Worm (Caenorhabditis elegans): Measurements from ENCODE around the gene str-114.

ce11 chrV:3686899-3687298 lies 37.3 kb downstream of the str-114 start, which contains the start of gene unc-132:
- TF ChIP-seq nhr-85 (tag), result peak; percentile 69
- no peak for TF ChIP-seq fos-1 (tag; optimal IDR thresholded peaks at IDR 0.05)
- no peak for TF ChIP-seq lin-15B (tag; optimal IDR thresholded peaks at IDR 0.05)
- TF ChIP-seq nhr-90 (tag; optimal IDR thresholded peaks at IDR 0.05; ENCODE audit: poor library complexity), result no peak
- no peak for TF ChIP-seq rnt-1 (tag; optimal IDR thresholded peaks at IDR 0.05)
- TF ChIP-seq dpl-1 (GFP tag; optimal IDR thresholded peaks at IDR 0.05), result no peak
- TF ChIP-seq nhr-77 (tag; optimal IDR thresholded peaks at IDR 0.05), result no peak
- TF ChIP-seq efl-1 (optimal IDR thresholded peaks at IDR 0.05), result no peak
- no peak for TF ChIP-seq efl-1 (GFP tag; optimal IDR thresholded peaks at IDR 0.05 in 1 of 2)
- TF ChIP-seq mep-1 (tag; optimal IDR thresholded peaks at IDR 0.05), result no peak
- no peak for TF ChIP-seq nhr-28 (tag; optimal IDR thresholded peaks at IDR 0.05)
- TF ChIP-seq unc-62 (GFP tag; optimal IDR thresholded peaks at IDR 0.05), result no peak
- no peak for TF ChIP-seq pqm-1 (tag; optimal IDR thresholded peaks at IDR 0.05)
- TF ChIP-seq pag-3 (tag; optimal IDR thresholded peaks at IDR 0.05; ENCODE audit: borderline replicate concordance, insufficient read depth), result no peak
